Fruit fly (Drosophila melanogaster): Measurements from ENCODE around the gene lgs.

dm6 chr4:395869-396568 is 47.7 kb downstream of the lgs start:
- TF ChIP-seq Myc (optimal IDR thresholded peaks at IDR 0.05) (no peak), psq (optimal IDR thresholded peaks at IDR 0.05) (no peak), h (optimal IDR thresholded peaks at IDR 0.05) (no peak), ttk (optimal IDR thresholded peaks at IDR 0.05) (no peak)

Measured in Kc167 (cell line).